Worm (Caenorhabditis elegans) whole organism, L4 larva: ENCODE results near the gene C55A6.12.

Experiments used
- F37D6.2 ChIP-seq: sonication (generic microtip); optimal IDR thresholded peaks from 2 replicates; lab custom pipeline; 2016; ENCODE audit warnings: mild to moderate bottlenecking, missing genetic modification characterization, missing compliant biosample characterization
- T20F7.1 ChIP-seq: fragments of 200-800 bp; sonication (Bioruptor generic); optimal IDR thresholded peaks from 2 replicates; lab custom pipeline; 2018; ENCODE audit warnings: mild to moderate bottlenecking, missing genetic modification characterization, missing compliant biosample characterization
- T26A8.4 ChIP-seq: fragments of 200-800 bp; sonication (Bioruptor generic); IDR thresholded peaks from 2 replicates; pipeline ENCODE4 v1.3.6; 2022; ENCODE audit warnings: missing genetic modification characterization, missing compliant biosample characterization
- ZK337.2 ChIP-seq: fragments of 200-800 bp; sonication (Bioruptor generic); IDR thresholded peaks from 2 replicates; pipeline ENCODE4 v1.3.6; 2022; ENCODE audit warnings: missing genetic modification reagents, missing genetic modification characterization, missing compliant biosample characterization
- aly-2 ChIP-seq: sonication (generic microtip); optimal IDR thresholded peaks from 2 replicates; lab custom pipeline; 2018; ENCODE audit warnings: missing biosample characterization, missing genetic modification characterization
- attf-4 ChIP-seq: sonication (generic microtip); optimal IDR thresholded peaks from 3 replicates; lab custom pipeline; 2017; ENCODE audit warnings: missing biosample characterization, missing genetic modification characterization
- ceh-62 ChIP-seq: sonication (generic microtip); optimal IDR thresholded peaks from 2 replicates; lab custom pipeline; 2017; ENCODE audit warnings: missing biosample characterization, missing genetic modification characterization
- daf-16 ChIP-seq, 3 experiments: sonication (generic microtip); optimal IDR thresholded peaks; 2 replicates each; lab custom pipeline; 2016 to 2017; ENCODE audit warnings: missing genetic modification characterization in 3 of 3, missing genetic modification reagents in 3 of 3, mild to moderate bottlenecking in 2 of 3, missing compliant biosample characterization in 2 of 3, missing biosample characterization in 1 of 3, moderate library complexity in 1 of 3
- daf-19 ChIP-seq: fragments of 200-800 bp; sonication (Bioruptor generic); conservative IDR thresholded peaks from 2 replicates; pipeline ENCODE4 v1.3.6; 2022; ENCODE audit warnings: missing genetic modification characterization, missing compliant biosample characterization
- daf-8 ChIP-seq: fragments of 200-800 bp; sonication (Bioruptor generic); IDR thresholded peaks from 2 replicates; pipeline ENCODE4 v1.3.6; 2022; ENCODE audit warnings: missing genetic modification characterization, missing compliant biosample characterization
- dmd-6 ChIP-seq: fragments of 200-800 bp; sonication (Bioruptor generic); IDR thresholded peaks from 2 replicates; pipeline ENCODE4 v1.3.6; 2022; ENCODE audit warnings: missing genetic modification reagents, missing genetic modification characterization, missing compliant biosample characterization
- dmd-9 ChIP-seq: fragments of 200-800 bp; sonication (Bioruptor generic); IDR thresholded peaks from 2 replicates; pipeline ENCODE4 v1.3.6; 2022; ENCODE audit warnings: missing genetic modification reagents, missing genetic modification characterization, missing compliant biosample characterization
- gei-8 ChIP-seq: fragments of 200-800 bp; sonication (Bioruptor generic); optimal IDR thresholded peaks from 2 replicates; lab custom pipeline; 2018; ENCODE audit warnings: mild to moderate bottlenecking, missing genetic modification characterization, missing compliant biosample characterization
- hlh-30 ChIP-seq: sonication (generic microtip); optimal IDR thresholded peaks from 2 replicates; lab custom pipeline; 2017; ENCODE audit warnings: antibody characterized with exemption, mild to moderate bottlenecking, missing genetic modification characterization, missing compliant biosample characterization; ENCODE audit not compliant: insufficient read depth
- hmg-1.1 ChIP-seq: fragments of 200-800 bp; sonication (Bioruptor generic); IDR thresholded peaks from 2 replicates; pipeline ENCODE4 v1.3.6; 2022; ENCODE audit warnings: missing genetic modification reagents, missing genetic modification characterization, missing compliant biosample characterization
- lin-13 ChIP-seq: fragments of 150-350 bp; optimal IDR thresholded peaks from 2 replicates; lab custom pipeline; 2014; ENCODE audit warnings: missing biosample characterization, missing genetic modification reagents, missing genetic modification characterization
- lir-3 ChIP-seq: sonication (generic microtip); optimal IDR thresholded peaks from 2 replicates; lab custom pipeline; 2016; ENCODE audit warnings: mild to moderate bottlenecking, missing genetic modification characterization, missing compliant biosample characterization
- madf-5 ChIP-seq, 2 experiments: fragments of 200-800 bp; sonication (Bioruptor generic); IDR thresholded peaks; 2 replicates each; pipeline ENCODE4 v1.3.6; 2022; ENCODE audit warnings: missing compliant biosample characterization in 2 of 2, missing genetic modification characterization in 2 of 2
- madf-9 ChIP-seq: fragments of 200-800 bp; sonication (Bioruptor generic); conservative IDR thresholded peaks from 2 replicates; pipeline ENCODE4 v1.3.6; 2022; ENCODE audit warnings: missing genetic modification reagents, missing genetic modification characterization, missing compliant biosample characterization
- mdl-1 ChIP-seq, 2 experiments: fragments of 150-350 bp in 1 of 2; sonication (generic microtip) in 1 of 2; optimal IDR thresholded peaks; 2 replicates each; lab custom pipeline; 2014 to 2017; ENCODE audit warnings: missing biosample characterization in 2 of 2, missing genetic modification characterization in 2 of 2
- mdt-29 ChIP-seq: fragments of 200-800 bp; sonication (Bioruptor generic); IDR thresholded peaks from 2 replicates; pipeline ENCODE4 v1.3.6; 2022; ENCODE audit warnings: missing genetic modification reagents, missing genetic modification characterization, missing compliant biosample characterization
- mep-1 ChIP-seq: fragments of 150-350 bp; sonication (generic microtip); optimal IDR thresholded peaks from 3 replicates; lab custom pipeline; 2014; ENCODE audit warnings: missing biosample characterization, missing genetic modification characterization
- mes-2 ChIP-seq: sonication (generic microtip); optimal IDR thresholded peaks from 2 replicates; lab custom pipeline; 2016; ENCODE audit warnings: missing genotype, mild to moderate bottlenecking, missing genetic modification characterization, missing compliant biosample characterization; ENCODE audit not compliant: poor library complexity, severe bottlenecking
- nhr-25 ChIP-seq: sonication (generic microtip); optimal IDR thresholded peaks from 2 replicates; lab custom pipeline; 2017; ENCODE audit warnings: missing genetic modification characterization, mild to moderate bottlenecking, missing compliant biosample characterization, antibody characterized with exemption, moderate library complexity, borderline replicate concordance; ENCODE audit not compliant: insufficient read depth
- nhr-28 ChIP-seq: fragments of 150-350 bp; optimal IDR thresholded peaks from 2 replicates; lab custom pipeline; 2014; ENCODE audit warnings: missing biosample characterization, missing genetic modification characterization
- nhr-6 ChIP-seq: fragments of 150-350 bp; optimal IDR thresholded peaks from 2 replicates; lab custom pipeline; 2014; ENCODE audit warnings: missing biosample characterization, missing genetic modification characterization
- nhr-77 ChIP-seq: fragments of 150-350 bp; optimal IDR thresholded peaks from 2 replicates; lab custom pipeline; 2014; ENCODE audit warnings: missing biosample characterization, missing genetic modification characterization
- pqm-1 ChIP-seq: sonication (generic microtip); optimal IDR thresholded peaks from 2 replicates; lab custom pipeline; 2017; ENCODE audit warnings: missing biosample characterization, missing genetic modification characterization
- rbr-2 ChIP-seq: sonication (generic microtip); optimal IDR thresholded peaks from 2 replicates; lab custom pipeline; 2016; ENCODE audit warnings: missing genotype, missing genetic modification characterization, missing compliant biosample characterization
- set-16 ChIP-seq: fragments of 200-800 bp; sonication (Bioruptor generic); IDR thresholded peaks from 2 replicates; pipeline ENCODE4 v1.3.6; 2022; ENCODE audit warnings: missing genetic modification reagents, missing genetic modification characterization, missing compliant biosample characterization
- skn-1 ChIP-seq: fragments of 150-350 bp; optimal IDR thresholded peaks from 2 replicates; lab custom pipeline; 2014; ENCODE audit warnings: missing biosample characterization, missing genetic modification characterization
- unc-39 ChIP-seq: sonication (generic microtip); optimal IDR thresholded peaks from 2 replicates; lab custom pipeline; 2017; ENCODE audit warnings: missing biosample characterization, missing genetic modification characterization
- unc-62 ChIP-seq, 3 experiments: fragments of 150-350 bp in 1 of 3; sonication (generic microtip); optimal IDR thresholded peaks in 2 of 3; peaks in 1 of 3; 1 replicate in 1 of 3; 2 replicates in 2 of 3; lab custom pipeline; 2014 to 2017; ENCODE audit warnings: missing biosample characterization in 3 of 3, missing genetic modification characterization in 3 of 3, missing genetic modification reagents in 3 of 3, missing genotype in 1 of 3
- zip-11 ChIP-seq: fragments of 200-800 bp; sonication (Bioruptor generic); IDR thresholded peaks from 2 replicates; pipeline ENCODE4 v1.3.6; 2022; ENCODE audit warnings: missing genetic modification characterization, missing compliant biosample characterization

Gene C55A6.12

ce11 chrV:11515145-11515544 lies 12.2 kb upstream of the C55A6.12 start:
- no peak for TF ChIP-seq T20F7.1
- peak in 1 of 2 experiments; percentile 98 for TF ChIP-seq unc-62 (GFP tag; optimal IDR thresholded peaks at IDR 0.05 in 1 of 2; lab: Kevin White, UChicago)
- TF ChIP-seq unc-62 (tag; optimal IDR thresholded peaks at IDR 0.05; lab: Kevin White, UChicago) = no peak
- TF ChIP-seq, all 104 proteins: peak for 1

DNA sequence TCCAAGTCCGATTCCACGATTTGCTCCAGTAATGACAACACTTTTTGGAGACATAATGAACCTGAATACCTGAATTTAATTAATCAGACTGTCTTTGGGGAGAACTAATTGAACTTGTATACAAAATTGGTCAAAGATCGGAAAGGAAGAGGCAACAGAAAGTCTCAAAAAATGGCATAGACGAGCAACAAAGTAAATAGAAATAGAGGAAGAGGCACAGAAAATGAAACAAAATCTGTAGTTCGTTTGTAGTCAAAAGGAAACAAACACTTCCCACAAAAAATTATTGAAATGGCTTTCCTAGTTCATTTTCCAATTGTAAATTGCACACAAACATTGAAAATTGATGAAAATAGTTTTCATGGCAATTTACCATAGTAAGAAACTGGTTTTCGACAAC lies 11.7 kb upstream of the C55A6.12 start, which contains the start of gene C55A6.6:
C55A6.6 (minus strand) TSS at position 61 of the 400 bp plus-strand sequence.
- TF ChIP-seq nhr-28 (tag; lab: Kevin White, UChicago) (peak; percentile 81), F37D6.2 (tag; lab: Kevin White, UChicago) (no peak), mes-2 (tag; lab: Kevin White, UChicago) (no peak), unc-39 (tag; lab: Kevin White, UChicago) (no peak), lin-13 (GFP tag; lab: Kevin White, UChicago) (no peak), mdt-29 (GFP tag; lab: Robert Waterston, UW) (no peak), gei-8 (GFP tag; lab: Kevin White, UChicago) (no peak), pqm-1 (tag; lab: Kevin White, UChicago) (peak; percentile 4), rbr-2 (tag; lab: Kevin White, UChicago) (no peak), madf-9 (GFP tag; lab: Robert Waterston, UW) (no peak), hmg-1.1 (GFP tag; lab: Robert Waterston, UW) (no peak), set-16 (GFP tag; lab: Robert Waterston, UW) (no peak), dmd-9 (GFP tag; lab: Robert Waterston, UW) (no peak), nhr-77 (no peak), aly-2 (tag; lab: Kevin White, UChicago) (no peak), daf-8 (GFP tag; lab: Robert Waterston, UW) (no peak), skn-1 (no peak), hlh-30 (tag; lab: Kevin White, UChicago) (no peak), nhr-6 (tag; lab: Kevin White, UChicago) (no peak), ZK337.2 (no peak), zip-11 (no peak), daf-16 (GFP tag; optimal IDR thresholded peaks at IDR 0.05; lab: Kevin White, UChicago) (no peak), daf-16 (tag; optimal IDR thresholded peaks at IDR 0.05; lab: Kevin White, UChicago) (peak; percentile 15), lir-3 (tag; lab: Kevin White, UChicago) (no peak), madf-5 (GFP tag; IDR thresholded peaks at IDR 0.05; lab: Robert Waterston, UW) (no peak)

DNA sequence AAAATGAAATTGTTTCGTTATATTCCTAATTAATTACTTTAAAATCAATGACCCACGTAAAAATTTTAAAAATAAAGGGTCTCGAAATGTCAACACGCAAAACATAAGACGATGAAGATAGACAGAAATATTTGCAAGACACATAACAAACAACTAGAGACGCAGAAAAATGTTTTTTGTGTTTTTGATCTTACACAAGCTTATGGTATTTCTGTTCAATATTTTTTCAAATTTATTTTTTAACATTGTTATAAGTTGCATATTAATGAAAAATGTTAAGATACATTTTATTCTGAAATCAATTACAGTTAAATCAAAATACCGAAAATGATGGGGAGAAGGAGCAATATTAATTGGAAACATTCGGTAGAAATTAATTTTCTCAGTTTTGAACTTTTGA lies 10.5 kb upstream of the C55A6.12 start, which contains the start of gene C55A6.3:
C55A6.3 (minus strand) TSS at position 101 of the 400 bp plus-strand sequence.
- TF ChIP-seq daf-16 (GFP tag; optimal IDR thresholded peaks at IDR 0.05; lab: Kevin White, UChicago) = no peak
- TF ChIP-seq daf-16 (tag; optimal IDR thresholded peaks at IDR 0.05; lab: Kevin White, UChicago) = peak; percentile 9
- TF ChIP-seq T26A8.4 (GFP tag; lab: Robert Waterston, UW) = no peak
- no peak for TF ChIP-seq ceh-62 (tag; lab: Kevin White, UChicago)
- no peak for TF ChIP-seq mep-1 (tag; lab: Kevin White, UChicago)
- no peak for TF ChIP-seq daf-19 (GFP tag; lab: Robert Waterston, UW)
- peak in 1 of 2 experiments; percentile 34 for TF ChIP-seq unc-62 (GFP tag; optimal IDR thresholded peaks at IDR 0.05 in 1 of 2; lab: Kevin White, UChicago)
- TF ChIP-seq unc-62 (tag; optimal IDR thresholded peaks at IDR 0.05; lab: Kevin White, UChicago) = no peak
- TF ChIP-seq mdl-1 (tag; optimal IDR thresholded peaks at IDR 0.05; lab: Kevin White, UChicago) = no peak

DNA sequence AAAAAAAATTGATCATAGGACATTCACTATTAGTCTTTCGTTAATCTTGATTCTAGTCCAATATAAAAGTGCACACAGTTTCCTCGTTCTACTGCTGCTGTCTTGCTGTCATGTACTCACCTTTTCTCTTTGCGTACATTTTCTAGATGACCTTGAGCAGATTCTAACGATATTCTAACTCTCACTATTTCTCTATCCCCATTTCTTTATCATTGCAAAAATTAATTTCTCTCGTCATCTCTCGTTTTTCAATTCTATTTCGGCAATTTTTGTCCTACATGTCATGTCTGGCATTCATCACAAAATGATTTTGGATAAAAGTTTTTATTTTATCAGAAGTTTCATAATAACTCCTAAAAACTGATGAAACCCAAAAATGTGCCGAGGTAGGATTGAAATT lies 5.8 kb upstream of the C55A6.12 start, which contains the start of gene ttll-5:
ttll-5 (plus strand) TSS at position 288 of the 400 bp plus-strand sequence.
- TF ChIP-seq dmd-6 (GFP tag; lab: Robert Waterston, UW) (no peak), attf-4 (tag; lab: Kevin White, UChicago) (no peak), nhr-25 (peak; percentile 8), nhr-77 (no peak), nhr-28 (tag; lab: Kevin White, UChicago) (peak; percentile 36), rbr-2 (tag; lab: Kevin White, UChicago) (no peak)
